Worm (Caenorhabditis elegans) whole organism, mixed stage, embryonic: ENCODE results near the gene sru-16.
A peak's percentile ranks its signal among the peaks of the same experiment; 100 is the strongest.
"Not testable (repeated sequence)": the region's sequence is repeated elsewhere in the genome, so short reads cannot be mapped to it uniquely, and the experiment has no call there.

Experiments used
- M03D4.4 ChIP-seq: sonication (generic microtip); optimal IDR thresholded peaks from 2 replicates; lab custom pipeline; 2017; ENCODE audit warnings: mild to moderate bottlenecking, missing genetic modification characterization, missing compliant biosample characterization
- bed-3 ChIP-seq: fragments of 200-800 bp; sonication (Bioruptor generic); optimal IDR thresholded peaks from 3 replicates; lab custom pipeline; 2018; ENCODE audit warnings: mild to moderate bottlenecking, missing genetic modification characterization, moderate library complexity, missing compliant biosample characterization
- blmp-1 ChIP-seq: fragments of 150-350 bp; optimal IDR thresholded peaks from 2 replicates; lab custom pipeline; 2014; ENCODE audit warnings: missing biosample characterization, missing genetic modification characterization
- ceh-39 ChIP-seq: fragments of 150-350 bp; optimal IDR thresholded peaks from 2 replicates; lab custom pipeline; 2014; ENCODE audit warnings: missing biosample characterization, missing genetic modification characterization
- ceh-43 ChIP-seq: fragments of 200-800 bp; sonication (Bioruptor generic); optimal IDR thresholded peaks from 2 replicates; lab custom pipeline; 2018; ENCODE audit warnings: mild to moderate bottlenecking, missing genetic modification characterization, moderate library complexity, missing compliant biosample characterization
- ceh-83 ChIP-seq: fragments of 200-800 bp; sonication (Bioruptor generic); optimal IDR thresholded peaks from 2 replicates; lab custom pipeline; 2018; ENCODE audit warnings: mild to moderate bottlenecking, missing genetic modification characterization, missing compliant biosample characterization
- ces-1 ChIP-seq: fragments of 150-350 bp; optimal IDR thresholded peaks from 2 replicates; lab custom pipeline; 2014; ENCODE audit warnings: missing biosample characterization, missing genetic modification reagents, missing genetic modification characterization
- elt-1 ChIP-seq: sonication (generic microtip); optimal IDR thresholded peaks from 2 replicates; lab custom pipeline; 2017; ENCODE audit warnings: missing genetic modification characterization, mild to moderate bottlenecking, missing compliant biosample characterization, antibody characterized with exemption, moderate library complexity, borderline replicate concordance; ENCODE audit not compliant: insufficient read depth
- elt-3 ChIP-seq: fragments of 150-350 bp; optimal IDR thresholded peaks from 2 replicates; lab custom pipeline; 2014; ENCODE audit warnings: missing biosample characterization, missing genetic modification characterization
- flh-1 ChIP-seq: fragments of 200-800 bp; sonication (Bioruptor generic); optimal IDR thresholded peaks from 2 replicates; lab custom pipeline; 2018; ENCODE audit warnings: mild to moderate bottlenecking, missing genetic modification characterization, moderate library complexity, missing compliant biosample characterization
- ham-2 ChIP-seq: fragments of 200-800 bp; sonication (Bioruptor generic); optimal IDR thresholded peaks from 2 replicates; lab custom pipeline; 2018; ENCODE audit warnings: mild to moderate bottlenecking, missing genetic modification characterization, missing compliant biosample characterization
- hlh-1 ChIP-seq: fragments of 150-350 bp; optimal IDR thresholded peaks from 2 replicates; lab custom pipeline; 2014; ENCODE audit warnings: missing biosample characterization, missing genetic modification reagents, missing genetic modification characterization
- lin-32 ChIP-seq: fragments of 200-800 bp; sonication (Bioruptor generic); optimal IDR thresholded peaks from 2 replicates; lab custom pipeline; 2018; ENCODE audit warnings: mild to moderate bottlenecking, missing genetic modification characterization, missing compliant biosample characterization
- lsy-2 ChIP-seq: fragments of 150-350 bp; optimal IDR thresholded peaks from 2 replicates; lab custom pipeline; 2014; ENCODE audit warnings: missing biosample characterization, missing genetic modification characterization
- mab-5 ChIP-seq: fragments of 150-350 bp; optimal IDR thresholded peaks from 2 replicates; lab custom pipeline; 2014; ENCODE audit warnings: missing biosample characterization, missing genetic modification characterization
- mls-2 ChIP-seq: sonication (generic microtip); optimal IDR thresholded peaks from 2 replicates; lab custom pipeline; 2016; ENCODE audit warnings: mild to moderate bottlenecking, missing genetic modification characterization, moderate library complexity, missing compliant biosample characterization
- nhr-237 ChIP-seq: fragments of 150-350 bp; optimal IDR thresholded peaks from 2 replicates; lab custom pipeline; 2014; ENCODE audit warnings: missing biosample characterization, missing genetic modification characterization
- nhr-28 ChIP-seq: fragments of 150-350 bp; optimal IDR thresholded peaks from 2 replicates; lab custom pipeline; 2014; ENCODE audit warnings: missing biosample characterization, missing genetic modification characterization
- nhr-76 ChIP-seq: sonication (generic microtip); optimal IDR thresholded peaks from 2 replicates; lab custom pipeline; 2017; ENCODE audit warnings: missing biosample characterization, missing genetic modification characterization
- snpc-4 ChIP-seq: fragments of 150-350 bp; optimal IDR thresholded peaks from 2 replicates; lab custom pipeline; 2014; ENCODE audit warnings: missing biosample characterization, missing genetic modification characterization
- sptf-1 ChIP-seq: sonication (generic microtip); optimal IDR thresholded peaks from 2 replicates; lab custom pipeline; 2017; ENCODE audit warnings: mild to moderate bottlenecking, missing genetic modification characterization, moderate library complexity, missing compliant biosample characterization
- tbx-8 ChIP-seq: fragments of 200-800 bp; sonication (Bioruptor generic); optimal IDR thresholded peaks from 2 replicates; lab custom pipeline; 2018; ENCODE audit warnings: mild to moderate bottlenecking, missing genetic modification characterization, moderate library complexity, missing compliant biosample characterization
- unc-120 ChIP-seq: sonication (generic microtip); optimal IDR thresholded peaks from 2 replicates; lab custom pipeline; 2017; ENCODE audit warnings: missing genetic modification characterization, missing compliant biosample characterization; ENCODE audit not compliant: poor library complexity, severe bottlenecking
- unc-62 ChIP-seq: fragments of 150-350 bp; optimal IDR thresholded peaks from 2 replicates; lab custom pipeline; 2014; ENCODE audit warnings: missing biosample characterization, missing genetic modification reagents, missing genetic modification characterization
- zip-8 ChIP-seq: fragments of 150-350 bp; optimal IDR thresholded peaks from 2 replicates; lab custom pipeline; 2014; ENCODE audit warnings: missing biosample characterization, missing genetic modification characterization
- ztf-11 ChIP-seq: fragments of 150-350 bp; optimal IDR thresholded peaks from 2 replicates; lab custom pipeline; 2014; ENCODE audit warnings: missing biosample characterization, missing genetic modification characterization

sru-16 gene

DNA sequence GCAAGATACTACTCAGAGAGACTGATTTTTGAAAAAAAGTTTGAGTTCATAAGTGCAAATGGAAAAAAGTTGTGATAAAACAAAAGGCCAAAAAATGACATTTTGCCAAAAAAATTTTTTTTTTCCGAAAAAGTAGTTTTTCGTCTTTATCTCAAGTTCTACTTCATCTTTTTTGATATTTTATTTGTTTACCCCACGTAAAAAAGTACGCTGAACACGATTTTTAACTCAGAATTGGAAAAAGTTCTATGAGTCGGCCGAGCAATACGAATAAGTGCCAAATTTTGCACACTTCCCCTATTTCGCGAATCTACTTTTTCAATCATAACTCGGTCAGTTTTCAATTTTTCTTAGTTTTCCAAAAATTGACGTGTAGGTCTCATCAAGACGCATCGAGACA lies at the start of gene sru-16:
Gene sru-16 (plus strand): TSS at position 301 of the 400 bp plus-strand sequence.
- not testable (repeated sequence) for TF ChIP-seq hlh-1 (tag; lab: Kevin White, UChicago); tbx-8 (GFP tag; lab: Kevin White, UChicago); nhr-76 (tag; lab: Kevin White, UChicago)

ce11 chrIV:13538901-13539300 lies 40.2 kb upstream of the sru-16 start:
- TF ChIP-seq nhr-237 (tag; lab: Kevin White, UChicago): no peak
- peak; percentile 84 for TF ChIP-seq lsy-2 (tag; lab: Kevin White, UChicago)

DNA sequence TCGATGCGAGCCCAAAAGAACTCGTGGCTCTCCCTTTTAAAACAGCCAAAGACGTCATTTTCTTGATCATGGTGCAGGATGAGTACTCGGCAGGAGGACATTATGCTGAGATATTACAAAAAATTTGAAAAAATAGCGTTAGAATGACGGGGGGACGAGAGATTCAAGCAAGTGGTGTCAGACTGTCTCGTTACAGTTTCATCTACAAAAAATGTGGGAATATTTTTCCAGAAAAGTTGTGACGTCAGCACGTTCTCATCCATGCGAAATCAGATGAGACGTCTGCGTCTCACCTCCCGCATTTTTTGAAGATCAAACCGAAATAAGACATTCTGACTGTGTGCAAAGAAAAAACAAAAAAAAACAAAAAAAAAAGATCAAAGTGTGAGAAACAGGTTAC lies 38.9 kb upstream of the sru-16 start, which contains the start of gene rsd-2:
Gene rsd-2 (minus strand): TSS at position 101 of the 400 bp plus-strand sequence.
- no peak for TF ChIP-seq elt-3 (tag; lab: Kevin White, UChicago)
- no peak for TF ChIP-seq ceh-43 (GFP tag; lab: Kevin White, UChicago)
- TF ChIP-seq ham-2: no peak
- no peak for TF ChIP-seq ceh-83 (GFP tag; lab: Kevin White, UChicago)
- TF ChIP-seq unc-62 (GFP tag; lab: Kevin White, UChicago): no peak
- no peak for TF ChIP-seq unc-120
- TF ChIP-seq blmp-1: no peak
- TF ChIP-seq flh-1: no peak
- no peak for TF ChIP-seq lin-32 (GFP tag; lab: Kevin White, UChicago)
- no peak for TF ChIP-seq sptf-1 (tag; lab: Kevin White, UChicago)
- TF ChIP-seq hlh-1 (tag; lab: Kevin White, UChicago): no peak
- no peak for TF ChIP-seq zip-8

- TF ChIP-seq lin-32 (GFP tag; lab: Kevin White, UChicago) (no peak), lsy-2 (tag; lab: Kevin White, UChicago) (no peak), sptf-1 (tag; lab: Kevin White, UChicago) (no peak), snpc-4 (tag; lab: Kevin White, UChicago) (no peak), ztf-11 (tag; lab: Kevin White, UChicago) (no peak), unc-62 (GFP tag; lab: Kevin White, UChicago) (no peak), nhr-237 (tag; lab: Kevin White, UChicago) (no peak), ceh-39 (tag; lab: Kevin White, UChicago) (no peak), ceh-43 (GFP tag; lab: Kevin White, UChicago) (no peak), tbx-8 (GFP tag; lab: Kevin White, UChicago) (no peak), elt-1 (no peak), ces-1 (GFP tag; lab: Kevin White, UChicago) (no peak), bed-3 (no peak), mab-5 (tag; lab: Kevin White, UChicago) (no peak)
- TF ChIP-seq, all 35 proteins: peak for 0
Observed at ce11 chrIV:13548188-13548587, 30.9 kb upstream of the sru-16 start, which contains the start of gene F52G2.3. TSS of gene F52G2.3 (minus strand) at chrIV:13548230.

- TF ChIP-seq sptf-1 (tag; lab: Kevin White, UChicago) (peak; percentile 50), M03D4.4 (tag; lab: Kevin White, UChicago) (peak; percentile 54), unc-120 (no peak)
Observed at ce11 chrIV:13549350-13549749, 29.7 kb upstream of the sru-16 start.

- TF ChIP-seq ces-1 (GFP tag; lab: Kevin White, UChicago) (peak; percentile 62), nhr-28 (tag; lab: Kevin White, UChicago) (no peak)
- TF ChIP-seq, all 35 proteins: peak for 1
Observed at ce11 chrIV:13554350-13554749, 24.7 kb upstream of the sru-16 start.

DNA sequence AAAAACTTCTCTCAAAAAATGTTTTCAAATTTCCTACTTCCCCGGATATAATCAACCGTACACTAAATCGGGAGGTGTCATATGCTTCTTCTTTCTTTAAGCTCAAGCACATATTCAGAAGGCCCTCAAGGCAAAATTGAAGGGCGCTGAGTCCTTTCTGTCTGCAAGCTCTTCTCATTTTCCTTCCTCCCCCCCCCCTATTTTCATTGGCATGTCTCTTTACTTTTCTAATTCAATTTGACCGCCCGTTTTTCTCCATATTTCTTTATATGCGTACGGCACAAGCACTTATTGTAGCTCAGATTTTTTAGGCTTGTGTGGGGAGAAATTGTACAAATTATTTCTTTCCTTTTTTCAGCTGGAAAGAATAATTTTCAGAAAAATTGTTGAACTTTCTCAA lies 23.5 kb upstream of the sru-16 start:
- no peak for TF ChIP-seq mls-2 (tag; lab: Kevin White, UChicago)
- TF ChIP-seq hlh-1 (tag; lab: Kevin White, UChicago): no peak
- TF ChIP-seq ces-1 (GFP tag; lab: Kevin White, UChicago): peak; percentile 64
